Worm (Caenorhabditis elegans) whole organism, L4 larva: ENCODE data around the gene Y38F2AR.10.

Source experiments
- F10B5.3 ChIP-seq: sonication (generic microtip); optimal IDR thresholded peaks from 2 replicates; lab custom pipeline; 2016; ENCODE audit warnings: mild to moderate bottlenecking, missing genetic modification characterization, missing compliant biosample characterization
- F49E8.2 ChIP-seq: sonication (generic microtip); optimal IDR thresholded peaks from 2 replicates; lab custom pipeline; 2016; ENCODE audit warnings: missing compliant biosample characterization, mild to moderate bottlenecking, missing genetic modification characterization, borderline replicate concordance
- Y105C5A.15 ChIP-seq: fragments of 200-800 bp; sonication (Bioruptor generic); IDR thresholded peaks from 2 replicates; pipeline ENCODE4 v1.3.6; 2022; ENCODE audit warnings: missing genetic modification characterization, missing compliant biosample characterization
- ama-1 ChIP-seq: fragments of 150-350 bp; optimal IDR thresholded peaks from 2 replicates; lab custom pipeline; 2014; ENCODE audit warnings: inconsistent platforms, mixed read lengths
- attf-4 ChIP-seq: sonication (generic microtip); optimal IDR thresholded peaks from 3 replicates; lab custom pipeline; 2017; ENCODE audit warnings: missing biosample characterization, missing genetic modification characterization
- ceh-28 ChIP-seq: fragments of 150-350 bp; optimal IDR thresholded peaks from 2 replicates; lab custom pipeline; 2014; ENCODE audit warnings: missing biosample characterization, missing genetic modification reagents, missing genetic modification characterization
- ceh-32 ChIP-seq: sonication (generic microtip); optimal IDR thresholded peaks from 2 replicates; lab custom pipeline; 2016; ENCODE audit warnings: mild to moderate bottlenecking, missing genetic modification characterization, missing compliant biosample characterization; ENCODE audit not compliant: poor library complexity
- ceh-62 ChIP-seq: sonication (generic microtip); optimal IDR thresholded peaks from 2 replicates; lab custom pipeline; 2017; ENCODE audit warnings: missing biosample characterization, missing genetic modification characterization
- cey-2 ChIP-seq: sonication (generic microtip); optimal IDR thresholded peaks from 3 replicates; lab custom pipeline; 2017; ENCODE audit warnings: missing genetic modification characterization, mild to moderate bottlenecking, missing compliant biosample characterization, antibody characterized with exemption, borderline replicate concordance; ENCODE audit not compliant: insufficient read depth
- dmd-6 ChIP-seq: fragments of 200-800 bp; sonication (Bioruptor generic); IDR thresholded peaks from 2 replicates; pipeline ENCODE4 v1.3.6; 2022; ENCODE audit warnings: missing genetic modification reagents, missing genetic modification characterization, missing compliant biosample characterization
- dmd-8 ChIP-seq: fragments of 200-800 bp; sonication (Bioruptor generic); IDR thresholded peaks from 2 replicates; pipeline ENCODE4 v1.3.6; 2022; ENCODE audit warnings: missing genetic modification characterization, missing compliant biosample characterization
- dpl-1 ChIP-seq: fragments of 150-350 bp; optimal IDR thresholded peaks from 2 replicates; lab custom pipeline; 2014; ENCODE audit warnings: missing biosample characterization, missing genetic modification reagents, missing genetic modification characterization
- duxl-1 ChIP-seq: sonication (generic microtip); optimal IDR thresholded peaks from 2 replicates; lab custom pipeline; 2016; ENCODE audit warnings: mild to moderate bottlenecking, missing genetic modification characterization, moderate library complexity, missing compliant biosample characterization; ENCODE audit not compliant: poor library complexity
- egl-27 ChIP-seq: sonication (generic microtip); optimal IDR thresholded peaks from 3 replicates; lab custom pipeline; 2017; ENCODE audit warnings: missing biosample characterization, missing genetic modification reagents, missing genetic modification characterization
- hlh-30 ChIP-seq: sonication (generic microtip); optimal IDR thresholded peaks from 2 replicates; lab custom pipeline; 2017; ENCODE audit warnings: antibody characterized with exemption, mild to moderate bottlenecking, missing genetic modification characterization, missing compliant biosample characterization; ENCODE audit not compliant: insufficient read depth
- jun-1 ChIP-seq: fragments of 150-350 bp; optimal IDR thresholded peaks from 2 replicates; lab custom pipeline; 2014; ENCODE audit warnings: missing biosample characterization, missing genetic modification reagents, missing genetic modification characterization
- lim-7 ChIP-seq: fragments of 200-800 bp; sonication (Bioruptor generic); IDR thresholded peaks from 2 replicates; pipeline ENCODE4 v1.3.6; 2022; ENCODE audit warnings: missing genetic modification characterization, missing compliant biosample characterization
- lin-38 ChIP-seq: fragments of 200-800 bp; sonication (Bioruptor generic); IDR thresholded peaks from 2 replicates; pipeline ENCODE4 v1.3.6; 2022; ENCODE audit warnings: missing genetic modification reagents, missing genetic modification characterization, missing compliant biosample characterization
- lin-39 ChIP-seq: fragments of 150-350 bp; optimal IDR thresholded peaks from 2 replicates; lab custom pipeline; 2014; ENCODE audit warnings: missing biosample characterization, missing genetic modification reagents, missing genetic modification characterization
- madf-5 ChIP-seq, 2 experiments: fragments of 200-800 bp; sonication (Bioruptor generic); IDR thresholded peaks; 2 replicates each; pipeline ENCODE4 v1.3.6; 2022; ENCODE audit warnings: missing compliant biosample characterization in 2 of 2, missing genetic modification characterization in 2 of 2
- mep-1 ChIP-seq: fragments of 150-350 bp; sonication (generic microtip); optimal IDR thresholded peaks from 3 replicates; lab custom pipeline; 2014; ENCODE audit warnings: missing biosample characterization, missing genetic modification characterization
- mxl-2 ChIP-seq: fragments of 200-800 bp; sonication (Bioruptor generic); conservative IDR thresholded peaks from 2 replicates; pipeline ENCODE4 v1.3.6; 2022; ENCODE audit warnings: missing genetic modification reagents, missing genetic modification characterization, missing compliant biosample characterization
- nhr-10 ChIP-seq: fragments of 150-350 bp; optimal IDR thresholded peaks from 2 replicates; lab custom pipeline; 2014; ENCODE audit warnings: missing biosample characterization, missing genetic modification characterization
- nhr-237 ChIP-seq: sonication (generic microtip); optimal IDR thresholded peaks from 2 replicates; lab custom pipeline; 2017; ENCODE audit warnings: missing biosample characterization, missing genetic modification characterization
- nhr-42 ChIP-seq: fragments of 200-800 bp; sonication (Bioruptor generic); IDR thresholded peaks from 2 replicates; pipeline ENCODE4 v1.3.6; 2022; ENCODE audit warnings: missing genetic modification characterization, missing compliant biosample characterization
- saeg-2 ChIP-seq: fragments of 200-800 bp; sonication (Bioruptor generic); IDR thresholded peaks from 2 replicates; pipeline ENCODE4 v1.3.6; 2022; ENCODE audit warnings: missing genetic modification reagents, missing genetic modification characterization, missing compliant biosample characterization
- sdz-12 ChIP-seq: fragments of 200-800 bp; sonication (Bioruptor generic); optimal IDR thresholded peaks from 2 replicates; lab custom pipeline; 2018; ENCODE audit warnings: mild to moderate bottlenecking, missing genetic modification characterization, missing compliant biosample characterization
- set-16 ChIP-seq: fragments of 200-800 bp; sonication (Bioruptor generic); IDR thresholded peaks from 2 replicates; pipeline ENCODE4 v1.3.6; 2022; ENCODE audit warnings: missing genetic modification reagents, missing genetic modification characterization, missing compliant biosample characterization
- snpc-1.2 ChIP-seq: fragments of 200-800 bp; sonication (Bioruptor generic); IDR thresholded peaks from 2 replicates; pipeline ENCODE4 v1.3.6; 2022; ENCODE audit warnings: missing genetic modification reagents, missing genetic modification characterization, missing compliant biosample characterization
- spr-1 ChIP-seq: sonication (generic microtip); optimal IDR thresholded peaks from 2 replicates; lab custom pipeline; 2016; ENCODE audit warnings: mild to moderate bottlenecking, missing genetic modification characterization, missing compliant biosample characterization
- unc-130 ChIP-seq: sonication (generic microtip); optimal IDR thresholded peaks from 2 replicates; lab custom pipeline; 2016; ENCODE audit warnings: missing genetic modification reagents, missing genetic modification characterization, missing compliant biosample characterization
- unc-62 ChIP-seq, 3 experiments: fragments of 150-350 bp in 1 of 3; sonication (generic microtip); optimal IDR thresholded peaks in 2 of 3; peaks in 1 of 3; 1 replicate in 1 of 3; 2 replicates in 2 of 3; lab custom pipeline; 2014 to 2017; ENCODE audit warnings: missing biosample characterization in 3 of 3, missing genetic modification characterization in 3 of 3, missing genetic modification reagents in 3 of 3, missing genotype in 1 of 3
- zip-2 ChIP-seq: fragments of 150-350 bp; optimal IDR thresholded peaks from 2 replicates; lab custom pipeline; 2014; ENCODE audit warnings: missing biosample characterization, missing genetic modification characterization

Gene Y38F2AR.10

DNA sequence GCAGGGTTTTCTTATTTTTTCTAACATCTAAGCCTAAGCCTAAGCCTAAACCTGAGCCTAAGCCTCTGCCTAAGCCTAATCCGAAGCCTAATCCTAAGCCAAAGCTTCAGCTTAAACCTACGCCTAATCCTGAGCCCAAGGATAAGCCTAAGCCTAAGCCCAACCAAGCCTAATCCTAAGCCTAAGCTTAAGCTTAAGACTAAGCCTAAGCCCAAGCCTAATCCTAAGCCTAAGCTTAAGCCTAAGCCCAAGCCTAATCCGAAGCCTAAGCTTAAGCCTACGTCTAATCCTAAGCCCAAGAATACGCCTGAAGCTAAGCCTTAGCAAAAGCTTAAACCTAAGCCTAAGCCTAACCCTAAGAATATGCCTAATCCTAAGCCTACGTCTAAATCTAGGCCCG is 4.1 kb upstream of the Y38F2AR.10 start:
- TF ChIP-seq nhr-237 (tag; lab: Kevin White, UChicago): no peak
- TF ChIP-seq zip-2 (tag; lab: Kevin White, UChicago): no peak
- no peak for TF ChIP-seq mep-1
- no peak for TF ChIP-seq dpl-1
- no peak for TF ChIP-seq snpc-1.2
- no peak for TF ChIP-seq mxl-2
- no peak for TF ChIP-seq ceh-62
- TF ChIP-seq hlh-30 (tag; lab: Kevin White, UChicago): no peak
- TF ChIP-seq spr-1 (tag; lab: Kevin White, UChicago): no peak
- no peak for TF ChIP-seq ceh-32
- no peak for TF ChIP-seq nhr-10 (tag; lab: Kevin White, UChicago)
- TF ChIP-seq jun-1: no peak
- TF ChIP-seq nhr-42 (GFP tag; lab: Robert Waterston, UW): no peak
- TF ChIP-seq unc-130: no peak
- TF ChIP-seq lin-39 (tag; lab: Kevin White, UChicago): no peak
- no peak for TF ChIP-seq sdz-12

ce11 chrIV:2400651-2401050 is 1.3 kb upstream of the Y38F2AR.10 start:
- no peak for TF ChIP-seq duxl-1 (tag; lab: Kevin White, UChicago)
- no peak for TF ChIP-seq dmd-6 (GFP tag; lab: Robert Waterston, UW)
- peak; percentile 71 for TF ChIP-seq ceh-28 (tag; lab: Kevin White, UChicago)
- no peak for TF ChIP-seq lin-38 (GFP tag; lab: Robert Waterston, UW)
- TF ChIP-seq egl-27 (tag; lab: Kevin White, UChicago): no peak
- TF ChIP-seq F49E8.2 (tag; lab: Kevin White, UChicago): no peak
- TF ChIP-seq F10B5.3 (tag; lab: Kevin White, UChicago): no peak
- TF ChIP-seq Y105C5A.15: no peak
- TF ChIP-seq ama-1 (lab: Kevin White, UChicago): no peak

DNA sequence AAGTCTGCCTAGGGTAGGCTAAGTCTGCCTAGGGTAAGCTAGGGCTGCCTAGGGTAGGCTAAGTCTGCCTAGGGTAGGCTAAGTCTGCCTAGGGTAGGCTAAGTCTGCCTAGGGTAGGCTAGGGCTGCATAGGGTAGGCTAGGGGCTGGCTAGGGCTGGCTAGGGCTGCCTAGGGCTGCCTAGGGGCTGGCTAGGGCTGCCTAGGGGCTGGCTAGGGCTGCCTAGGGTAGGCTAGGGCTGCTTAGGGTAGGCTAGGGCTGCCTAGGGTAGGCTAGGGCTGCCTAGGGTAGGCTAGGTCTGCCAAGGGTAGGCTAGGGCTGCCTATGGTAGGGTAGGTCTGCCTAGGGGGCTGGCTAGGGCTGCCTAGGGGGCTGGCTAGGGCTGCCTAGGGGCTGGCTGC is 1.0 kb downstream of the Y38F2AR.10 start:
- 0 out of 2 replicates have a peak, but pooled peaks have one; percentile 3 for TF ChIP-seq lim-7 (GFP tag; lab: Robert Waterston, UW)
- 0 out of 2 replicates have a peak, but pooled peaks have one; percentile 28 for TF ChIP-seq saeg-2 (GFP tag; lab: Robert Waterston, UW)
- no peak for TF ChIP-seq cey-2 (tag; lab: Kevin White, UChicago)
- TF ChIP-seq attf-4: no peak
- peak; percentile 90 for TF ChIP-seq set-16 (GFP tag; lab: Robert Waterston, UW)
- TF ChIP-seq lin-38 (GFP tag; lab: Robert Waterston, UW): 0 out of 2 replicates have a peak, but pooled peaks have one; percentile 15
- 0 out of 2 replicates have a peak, but pooled peaks have one; percentile 53 for TF ChIP-seq dmd-8 (GFP tag; lab: Robert Waterston, UW)

- TF ChIP-seq set-16 (GFP tag; lab: Robert Waterston, UW): peak; percentile 69
- TF ChIP-seq lin-38 (GFP tag; lab: Robert Waterston, UW): peak; percentile 39; the same call in 1 of the 2 replicates
Observed at ce11 chrIV:2397145-2397544, 2.2 kb downstream of the Y38F2AR.10 start.

DNA sequence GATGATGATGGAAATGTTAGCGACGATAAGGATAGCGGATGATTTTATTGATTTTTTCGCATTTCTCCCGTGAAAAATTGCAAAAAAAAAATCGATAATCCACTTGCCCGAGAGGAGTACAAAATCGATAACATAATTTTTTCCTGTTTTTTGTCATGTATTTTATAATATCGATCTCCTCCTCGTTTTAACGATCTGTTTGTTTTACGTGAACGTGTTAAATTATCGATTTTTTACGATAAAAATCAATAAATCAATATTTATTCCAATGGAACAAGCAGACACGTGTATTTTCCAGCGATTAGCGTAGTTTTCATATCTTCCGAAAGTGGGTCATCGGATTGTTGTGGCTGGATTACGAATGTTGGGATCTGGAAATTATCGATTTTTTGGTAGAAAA is 3.3 kb downstream of the Y38F2AR.10 start:
- TF ChIP-seq madf-5 (GFP tag; IDR thresholded peaks at IDR 0.05; lab: Robert Waterston, UW) (no peak), ceh-28 (tag; lab: Kevin White, UChicago) (peak; percentile 99)

ce11 chrIV:2393023-2393422 is 6.3 kb downstream of the Y38F2AR.10 start:
- TF ChIP-seq unc-62 (GFP tag; optimal IDR thresholded peaks at IDR 0.05 in 1 of 2; lab: Kevin White, UChicago) (no peak), unc-62 (tag; optimal IDR thresholded peaks at IDR 0.05; lab: Kevin White, UChicago) (no peak), set-16 (GFP tag; lab: Robert Waterston, UW) (peak; percentile 73)
